Worm (Caenorhabditis elegans) whole organism, L4 larva: ENCODE measurements around the gene F10E7.1.

Experiments used
- hif-1 ChIP-seq, 2 experiments: sonication (generic microtip); optimal IDR thresholded peaks; 2 replicates each; lab custom pipeline; 2016 to 2017; ENCODE audit warnings: missing compliant biosample characterization in 2 of 2, missing genetic modification characterization in 2 of 2, missing genetic modification reagents in 2 of 2, missing genotype in 2 of 2, mild to moderate bottlenecking in 1 of 2
- lin-15B ChIP-seq: fragments of 150-350 bp; sonication (generic microtip); optimal IDR thresholded peaks from 3 replicates; lab custom pipeline; 2014; ENCODE audit warnings: missing biosample characterization, missing genetic modification characterization
- nhr-28 ChIP-seq: fragments of 150-350 bp; optimal IDR thresholded peaks from 2 replicates; lab custom pipeline; 2014; ENCODE audit warnings: missing biosample characterization, missing genetic modification characterization
- nhr-77 ChIP-seq: fragments of 150-350 bp; optimal IDR thresholded peaks from 2 replicates; lab custom pipeline; 2014; ENCODE audit warnings: missing biosample characterization, missing genetic modification characterization

DNA sequence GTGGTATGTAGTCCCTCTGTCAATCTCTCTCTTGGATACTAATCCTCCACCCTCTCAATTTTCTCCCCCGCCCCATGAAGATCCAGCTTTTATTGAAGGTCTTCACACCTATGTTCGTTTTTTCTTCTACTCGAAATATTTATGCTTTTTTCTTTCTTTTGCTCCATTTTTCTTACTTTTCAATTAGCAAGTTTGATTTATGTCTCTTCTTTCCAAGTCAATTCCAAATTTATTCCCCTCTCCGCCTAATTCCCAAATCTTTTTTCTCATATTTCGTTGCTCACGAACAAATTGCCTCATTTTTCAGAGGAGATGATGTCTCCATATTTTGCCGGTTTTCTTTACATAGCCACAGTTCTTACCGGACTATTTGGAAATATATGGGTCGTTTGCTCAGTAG is 17.8 kb downstream of the F10E7.1 start, which contains the start of gene npr-31:
- TF ChIP-seq nhr-77 (tag; lab: Kevin White, UChicago) (no peak), hif-1 (tag; optimal IDR thresholded peaks at IDR 0.05; lab: Kevin White, UChicago) (no peak), lin-15B (tag; lab: Kevin White, UChicago) (no peak), nhr-28 (tag; lab: Kevin White, UChicago) (no peak)
